Worm (Caenorhabditis elegans) whole organism, L1 larva: ENCODE measurements around the gene T01B7.9.

Source experiments
- C04F5.9 ChIP-seq: sonication (generic microtip); optimal IDR thresholded peaks from 2 replicates; lab custom pipeline; 2016; ENCODE audit warnings: missing genetic modification characterization, missing compliant biosample characterization
- C16A3.4 ChIP-seq: fragments of 150-350 bp; optimal IDR thresholded peaks from 2 replicates; lab custom pipeline; 2014; ENCODE audit warnings: missing biosample characterization, missing genetic modification characterization
- F16B12.6 ChIP-seq: fragments of 150-350 bp; optimal IDR thresholded peaks from 2 replicates; lab custom pipeline; 2014; ENCODE audit warnings: missing biosample characterization, missing genetic modification characterization
- aha-1 ChIP-seq: fragments of 150-350 bp; optimal IDR thresholded peaks from 2 replicates; lab custom pipeline; 2014; ENCODE audit warnings: missing biosample characterization, missing genetic modification characterization
- ama-1 ChIP-seq: fragments of 150-350 bp; optimal IDR thresholded peaks from 2 replicates; lab custom pipeline; 2014
- blmp-1 ChIP-seq: fragments of 150-350 bp; optimal IDR thresholded peaks from 2 replicates; lab custom pipeline; 2014; ENCODE audit warnings: missing biosample characterization, missing genetic modification characterization
- ceh-8 ChIP-seq: fragments of 200-800 bp; sonication (Bioruptor generic); optimal IDR thresholded peaks from 2 replicates; lab custom pipeline; 2018; ENCODE audit warnings: mild to moderate bottlenecking, missing genetic modification characterization, moderate library complexity, missing compliant biosample characterization
- ceh-82 ChIP-seq, 3 experiments: fragments of 150-350 bp in 1 of 3; sonication (generic microtip) in 2 of 3; optimal IDR thresholded peaks; 2 replicates each; lab custom pipeline; 2014 to 2017; ENCODE audit warnings: missing biosample characterization in 3 of 3, missing genetic modification characterization in 3 of 3
- ces-1 ChIP-seq: fragments of 150-350 bp; optimal IDR thresholded peaks from 2 replicates; lab custom pipeline; 2014; ENCODE audit warnings: missing biosample characterization, missing genetic modification reagents, missing genetic modification characterization
- dpl-1 ChIP-seq, 3 experiments: fragments of 150-350 bp in 2 of 3; sonication (generic microtip) in 1 of 3; optimal IDR thresholded peaks; 2 replicates each; lab custom pipeline; 2014 to 2017; ENCODE audit warnings: missing biosample characterization in 3 of 3, missing genetic modification characterization in 3 of 3, missing genetic modification reagents in 3 of 3
- efl-1 ChIP-seq, 4 experiments: fragments of 150-350 bp; optimal IDR thresholded peaks in 3 of 4; peaks in 1 of 4; 1 replicate in 1 of 4; 2 replicates in 3 of 4; lab custom pipeline; 2014; ENCODE audit warnings: missing biosample characterization in 2 of 4, missing genetic modification characterization in 2 of 4, missing genetic modification reagents in 2 of 4
- ets-5 ChIP-seq: fragments of 200-800 bp; sonication (Bioruptor generic); IDR thresholded peaks from 2 replicates; pipeline ENCODE4 v1.3.6; 2022; ENCODE audit warnings: missing genetic modification characterization, missing compliant biosample characterization
- fkh-8 ChIP-seq: sonication (generic microtip); optimal IDR thresholded peaks from 2 replicates; lab custom pipeline; 2016; ENCODE audit warnings: mild to moderate bottlenecking, missing genetic modification characterization, missing compliant biosample characterization
- grh-1 ChIP-seq: fragments of 200-800 bp; sonication (Bioruptor generic); IDR thresholded peaks from 2 replicates; pipeline ENCODE4 v1.3.6; 2022; ENCODE audit warnings: missing genetic modification reagents, missing genetic modification characterization, missing compliant biosample characterization
- hlh-17 ChIP-seq: fragments of 200-800 bp; sonication (Bioruptor generic); optimal IDR thresholded peaks from 2 replicates; lab custom pipeline; 2018; ENCODE audit warnings: missing genetic modification characterization, mild to moderate bottlenecking, missing compliant biosample characterization, moderate library complexity, borderline replicate concordance
- irx-1 ChIP-seq: sonication (generic microtip); optimal IDR thresholded peaks from 2 replicates; lab custom pipeline; 2016; ENCODE audit warnings: missing genetic modification characterization, missing compliant biosample characterization
- lin-13 ChIP-seq: fragments of 150-350 bp; optimal IDR thresholded peaks from 2 replicates; lab custom pipeline; 2014; ENCODE audit warnings: missing biosample characterization, missing genetic modification reagents, missing genetic modification characterization
- lin-14 ChIP-seq: fragments of 200-800 bp; sonication (Bioruptor generic); optimal IDR thresholded peaks from 2 replicates; lab custom pipeline; 2018; ENCODE audit warnings: mild to moderate bottlenecking, missing genetic modification characterization, moderate library complexity, missing compliant biosample characterization
- lin-35 ChIP-seq, 2 experiments: fragments of 150-350 bp; optimal IDR thresholded peaks; 2 replicates each; lab custom pipeline; 2014; ENCODE audit warnings: missing biosample characterization in 2 of 2, missing genetic modification characterization in 2 of 2, missing genetic modification reagents in 2 of 2
- lir-3 ChIP-seq: sonication (generic microtip); optimal IDR thresholded peaks from 2 replicates; lab custom pipeline; 2016; ENCODE audit warnings: mild to moderate bottlenecking, missing genetic modification characterization, moderate library complexity, missing compliant biosample characterization; ENCODE audit not compliant: poor library complexity
- lsy-2 ChIP-seq, 2 experiments: fragments of 150-350 bp; optimal IDR thresholded peaks; 2 replicates each; lab custom pipeline; 2014; ENCODE audit warnings: missing biosample characterization in 2 of 2, missing genetic modification characterization in 2 of 2
- mab-9 ChIP-seq: fragments of 200-800 bp; sonication (Bioruptor generic); IDR thresholded peaks from 2 replicates; pipeline ENCODE4 v1.3.6; 2022; ENCODE audit warnings: missing genetic modification reagents, missing genetic modification characterization, missing compliant biosample characterization
- mdl-1 ChIP-seq, 2 experiments: fragments of 150-350 bp; optimal IDR thresholded peaks; 2 replicates each; lab custom pipeline; 2014 to 2017; ENCODE audit warnings: missing biosample characterization in 2 of 2, missing genetic modification characterization in 2 of 2, inconsistent platforms in 1 of 2
- mep-1 ChIP-seq: fragments of 150-350 bp; optimal IDR thresholded peaks from 2 replicates; lab custom pipeline; 2014; ENCODE audit warnings: missing biosample characterization, missing genetic modification characterization
- nhr-11 ChIP-seq: fragments of 150-350 bp; optimal IDR thresholded peaks from 2 replicates; lab custom pipeline; 2014; ENCODE audit warnings: missing biosample characterization, missing genetic modification characterization
- nhr-20 ChIP-seq: sonication (generic microtip); optimal IDR thresholded peaks from 2 replicates; lab custom pipeline; 2016; ENCODE audit warnings: mild to moderate bottlenecking, missing genetic modification characterization, missing compliant biosample characterization
- nhr-237 ChIP-seq: fragments of 150-350 bp; optimal IDR thresholded peaks from 2 replicates; lab custom pipeline; 2014; ENCODE audit warnings: missing biosample characterization, missing genetic modification characterization
- nhr-47 ChIP-seq: sonication (generic microtip); optimal IDR thresholded peaks from 2 replicates; lab custom pipeline; 2016; ENCODE audit warnings: mild to moderate bottlenecking, missing genetic modification characterization, moderate library complexity, missing compliant biosample characterization
- nhr-71 ChIP-seq: sonication (generic microtip); optimal IDR thresholded peaks from 2 replicates; lab custom pipeline; 2016; ENCODE audit warnings: mild to moderate bottlenecking, missing genetic modification characterization, moderate library complexity, missing compliant biosample characterization
- nhr-77 ChIP-seq: fragments of 150-350 bp; optimal IDR thresholded peaks from 2 replicates; lab custom pipeline; 2014; ENCODE audit warnings: missing biosample characterization, missing genetic modification characterization
- nhr-85 ChIP-seq: sonication (generic microtip); peaks from one replicate; lab custom pipeline; 2016; ENCODE audit warnings: missing genetic modification characterization, inconsistent platforms, missing compliant biosample characterization
- pax-3 ChIP-seq: fragments of 200-800 bp; sonication (Bioruptor generic); optimal IDR thresholded peaks from 2 replicates; lab custom pipeline; 2018; ENCODE audit warnings: mild to moderate bottlenecking, missing genetic modification characterization, moderate library complexity, missing compliant biosample characterization
- pqm-1 ChIP-seq: sonication (generic microtip); optimal IDR thresholded peaks from 3 replicates; lab custom pipeline; 2017; ENCODE audit warnings: missing biosample characterization, missing genetic modification characterization
- rnt-1 ChIP-seq: sonication (generic microtip); optimal IDR thresholded peaks from 2 replicates; lab custom pipeline; 2016; ENCODE audit warnings: mild to moderate bottlenecking, missing genetic modification characterization, moderate library complexity, missing compliant biosample characterization
- skn-1 ChIP-seq: fragments of 150-350 bp; optimal IDR thresholded peaks from 2 replicates; lab custom pipeline; 2014; ENCODE audit warnings: missing biosample characterization, missing genetic modification characterization
- snu-23 ChIP-seq: sonication (generic microtip); optimal IDR thresholded peaks from 2 replicates; lab custom pipeline; 2016; ENCODE audit warnings: missing genetic modification characterization, missing compliant biosample characterization
- sup-37 ChIP-seq: fragments of 200-800 bp; sonication (Bioruptor generic); optimal IDR thresholded peaks from 2 replicates; lab custom pipeline; 2018; ENCODE audit warnings: mild to moderate bottlenecking, missing genetic modification characterization, missing compliant biosample characterization
- swsn-7 ChIP-seq: sonication (generic microtip); optimal IDR thresholded peaks from 2 replicates; lab custom pipeline; 2016; ENCODE audit warnings: missing genetic modification characterization, missing compliant biosample characterization
- tbx-2 ChIP-seq: sonication (generic microtip); optimal IDR thresholded peaks from 2 replicates; lab custom pipeline; 2016; ENCODE audit warnings: missing genetic modification characterization, missing compliant biosample characterization
- unc-130 ChIP-seq: fragments of 150-350 bp; optimal IDR thresholded peaks from 2 replicates; lab custom pipeline; 2017; ENCODE audit warnings: missing biosample characterization, missing genetic modification characterization, inconsistent platforms
- unc-30 ChIP-seq: sonication (generic microtip); optimal IDR thresholded peaks from 2 replicates; lab custom pipeline; 2017; ENCODE audit warnings: missing biosample characterization, missing genetic modification characterization
- vab-15 ChIP-seq: sonication (generic microtip); optimal IDR thresholded peaks from 2 replicates; lab custom pipeline; 2017; ENCODE audit warnings: missing genotype, mild to moderate bottlenecking, missing genetic modification characterization, missing compliant biosample characterization
- xbp-1 ChIP-seq: sonication (generic microtip); optimal IDR thresholded peaks from 2 replicates; lab custom pipeline; 2016; ENCODE audit warnings: missing genetic modification characterization, missing compliant biosample characterization
- zag-1 ChIP-seq: fragments of 150-350 bp; optimal IDR thresholded peaks from 2 replicates; lab custom pipeline; 2014; ENCODE audit warnings: missing biosample characterization, missing genetic modification characterization
- ztf-4 ChIP-seq: fragments of 150-350 bp; optimal IDR thresholded peaks from 2 replicates; lab custom pipeline; 2014; ENCODE audit warnings: missing biosample characterization, missing genetic modification characterization

Gene T01B7.9

DNA sequence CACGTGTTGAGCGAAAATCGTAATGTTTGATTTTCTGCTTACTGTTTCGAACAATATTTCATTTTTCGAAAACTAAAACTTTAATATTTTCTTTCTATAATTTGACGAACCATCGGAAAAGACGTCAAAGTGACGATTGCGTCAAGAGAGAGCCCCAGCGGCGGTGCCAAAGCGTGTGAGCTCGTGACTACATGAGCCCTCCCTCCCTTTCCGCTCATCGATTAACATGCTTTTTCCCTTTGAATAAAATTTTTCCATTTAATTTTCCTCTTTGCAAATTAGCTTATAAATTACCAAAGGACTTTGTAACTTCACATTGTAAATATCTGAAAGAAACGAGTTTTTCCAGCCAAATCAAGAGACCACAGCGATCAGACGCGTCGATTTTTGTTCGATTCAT lies 16.4 kb upstream of the T01B7.9 start:
- TF ChIP-seq ces-1, result no peak
- TF ChIP-seq hlh-17 (GFP tag; lab: Kevin White, UChicago), result no peak
- TF ChIP-seq sup-37 (GFP tag; lab: Kevin White, UChicago), result no peak
- peak in 1 of 3 experiments; percentile 10 for TF ChIP-seq ceh-82 (tag; optimal IDR thresholded peaks at IDR 0.05; lab: Kevin White, UChicago)
- peak; percentile 57 for TF ChIP-seq lin-14 (GFP tag; lab: Kevin White, UChicago)
- no peak for TF ChIP-seq nhr-237 (tag; lab: Kevin White, UChicago)
- TF ChIP-seq ceh-8 (GFP tag; lab: Kevin White, UChicago), result no peak
- TF ChIP-seq C04F5.9 (tag; lab: Kevin White, UChicago), result no peak
- peak; percentile 59 for TF ChIP-seq fkh-8
- no peak for TF ChIP-seq nhr-77 (tag; lab: Kevin White, UChicago)
- no peak for TF ChIP-seq nhr-71 (tag; lab: Kevin White, UChicago)
- TF ChIP-seq zag-1 (tag; lab: Kevin White, UChicago), result no peak
- no peak for TF ChIP-seq F16B12.6 (tag; lab: Kevin White, UChicago)
- no peak for TF ChIP-seq skn-1 (tag; lab: Kevin White, UChicago)
- peak in 1 of 2 experiments; percentile 29 for TF ChIP-seq efl-1 (optimal IDR thresholded peaks at IDR 0.05; lab: Kevin White, UChicago)
- peak in 1 of 2 experiments; percentile 5 for TF ChIP-seq efl-1 (GFP tag; optimal IDR thresholded peaks at IDR 0.05 in 1 of 2; lab: Kevin White, UChicago)
- TF ChIP-seq lin-35 (GFP tag; optimal IDR thresholded peaks at IDR 0.05; lab: Kevin White, UChicago), result no peak
- no peak for TF ChIP-seq nhr-11 (tag; lab: Kevin White, UChicago)
- TF ChIP-seq lsy-2 (tag; optimal IDR thresholded peaks at IDR 0.05; lab: Kevin White, UChicago), result peak; percentile 21 to 40
- no peak for TF ChIP-seq nhr-20 (tag; lab: Kevin White, UChicago)
- TF ChIP-seq C16A3.4 (tag; lab: Kevin White, UChicago), result no peak
- TF ChIP-seq grh-1 (GFP tag; lab: Robert Waterston, UW), result no peak
- TF ChIP-seq ets-5, result no peak
- peak; percentile 29 for TF ChIP-seq rnt-1
- TF ChIP-seq dpl-1 (GFP tag; optimal IDR thresholded peaks at IDR 0.05; lab: Kevin White, UChicago), result peak in 1 of 3 experiments; percentile 41
- no peak for TF ChIP-seq pqm-1 (tag; lab: Kevin White, UChicago)
- TF ChIP-seq, all 84 proteins: peak for 7

DNA sequence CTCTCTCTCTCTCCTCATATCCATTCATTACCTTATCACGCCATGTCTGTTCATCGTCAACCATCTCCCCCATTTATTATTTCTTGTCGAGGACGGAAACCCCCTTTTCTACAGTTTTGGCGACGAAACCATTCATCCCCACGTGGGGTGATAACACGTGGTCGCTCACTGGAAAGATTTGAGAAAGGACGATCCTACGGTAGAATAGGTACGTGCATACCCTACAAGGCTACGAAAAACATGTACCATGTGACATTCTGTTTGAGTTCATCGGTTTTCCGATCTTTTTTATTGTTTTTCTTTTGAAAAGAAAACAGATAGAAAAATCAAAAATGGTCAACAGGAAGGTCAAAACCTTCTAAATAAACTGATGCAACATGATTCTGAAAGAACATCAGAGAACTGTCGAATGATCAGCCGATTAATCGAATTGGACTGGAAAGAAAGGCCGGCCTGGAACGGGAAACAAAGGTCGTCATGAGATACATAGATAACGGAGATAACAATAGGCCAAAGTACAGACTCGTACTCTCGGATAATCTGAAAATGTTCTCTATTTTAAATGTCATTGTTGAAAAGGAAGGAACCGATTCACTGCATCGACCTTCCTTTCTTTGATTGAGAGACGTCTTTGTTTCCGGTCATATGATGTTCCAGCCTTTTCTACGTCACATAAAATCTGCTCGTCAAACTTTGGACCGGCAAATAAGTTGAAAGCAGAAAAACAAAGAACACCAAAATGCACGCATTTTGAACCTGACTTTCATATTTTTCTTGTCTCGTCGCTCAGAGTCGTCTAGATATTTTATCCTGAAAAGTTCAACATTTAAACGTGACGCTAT lies 15.6 kb upstream of the T01B7.9 start:
- TF ChIP-seq ceh-8 (GFP tag; lab: Kevin White, UChicago) (no peak), lsy-2 (tag; optimal IDR thresholded peaks at IDR 0.05; lab: Kevin White, UChicago) (peak; percentile 51 to 82), mab-9 (GFP tag; lab: Robert Waterston, UW) (0 out of 2 replicates have a peak, but pooled peaks have one; percentile 49), lin-14 (GFP tag; lab: Kevin White, UChicago) (peak; percentile 91), mdl-1 (tag; optimal IDR thresholded peaks at IDR 0.05; lab: Kevin White, UChicago) (peak in 1 of 2 experiments; percentile 97), unc-30 (tag; lab: Kevin White, UChicago) (no peak), unc-130 (tag; lab: Kevin White, UChicago) (peak; percentile 81), lin-13 (GFP tag; lab: Kevin White, UChicago) (peak; percentile 53), ztf-4 (tag; lab: Kevin White, UChicago) (peak; percentile 55), nhr-47 (peak; percentile 79), nhr-77 (tag; lab: Kevin White, UChicago) (no peak), nhr-20 (tag; lab: Kevin White, UChicago) (peak; percentile 97), dpl-1 (GFP tag; optimal IDR thresholded peaks at IDR 0.05; lab: Kevin White, UChicago) (peak in 2 of 3 experiments; percentile 19 to 31), pax-3 (tag; lab: Kevin White, UChicago) (no peak), grh-1 (GFP tag; lab: Robert Waterston, UW) (peak; percentile 84), ama-1 (no peak), xbp-1 (tag; lab: Kevin White, UChicago) (peak; percentile 58), lir-3 (tag; lab: Kevin White, UChicago) (peak; percentile 62), tbx-2 (tag; lab: Kevin White, UChicago) (peak; percentile 79), snu-23 (peak; percentile 87), swsn-7 (tag; lab: Kevin White, UChicago) (peak; percentile 16), nhr-11 (tag; lab: Kevin White, UChicago) (peak; percentile 70), mep-1 (tag; lab: Kevin White, UChicago) (peak; percentile 79), ets-5 (no peak), efl-1 (optimal IDR thresholded peaks at IDR 0.05; lab: Kevin White, UChicago) (peak in 1 of 2 experiments; percentile 10), efl-1 (GFP tag; optimal IDR thresholded peaks at IDR 0.05 in 1 of 2; lab: Kevin White, UChicago) (peak in 1 of 2 experiments; percentile 89), nhr-71 (tag; lab: Kevin White, UChicago) (peak; percentile 94), ceh-82 (tag; optimal IDR thresholded peaks at IDR 0.05; lab: Kevin White, UChicago) (no peak), blmp-1 (tag; lab: Kevin White, UChicago) (peak; percentile 91), vab-15 (peak; percentile 6), lin-35 (GFP tag; optimal IDR thresholded peaks at IDR 0.05; lab: Kevin White, UChicago) (peak in 1 of 2 experiments; percentile 81), C16A3.4 (tag; lab: Kevin White, UChicago) (peak; percentile 55), aha-1 (tag; lab: Kevin White, UChicago) (no peak), skn-1 (tag; lab: Kevin White, UChicago) (peak; percentile 53), nhr-85 (tag; lab: Kevin White, UChicago) (peak; percentile 100), irx-1 (tag; lab: Kevin White, UChicago) (no peak), sup-37 (GFP tag; lab: Kevin White, UChicago) (no peak)
